Worm (Caenorhabditis elegans) whole organism, L1 larva: ENCODE results near the gene ntl-4.
A peak's percentile ranks its signal among the peaks of the same experiment; 100 is the strongest.

ENCODE experiments used
- C16A3.4 ChIP-seq: fragments of 150-350 bp; optimal IDR thresholded peaks from 2 replicates; lab custom pipeline; 2014; ENCODE audit warnings: missing biosample characterization, missing genetic modification characterization
- ama-1 ChIP-seq: fragments of 150-350 bp; optimal IDR thresholded peaks from 2 replicates; lab custom pipeline; 2014
- blmp-1 ChIP-seq: fragments of 150-350 bp; optimal IDR thresholded peaks from 2 replicates; lab custom pipeline; 2014; ENCODE audit warnings: missing biosample characterization, missing genetic modification characterization
- ceh-88 ChIP-seq: fragments of 200-800 bp; sonication (Bioruptor generic); IDR thresholded peaks from 2 replicates; pipeline ENCODE4 v1.3.6; 2022; ENCODE audit warnings: missing genetic modification characterization, missing compliant biosample characterization
- ceh-90 ChIP-seq: sonication (generic microtip); optimal IDR thresholded peaks from 2 replicates; lab custom pipeline; 2016; ENCODE audit warnings: missing genetic modification characterization, missing compliant biosample characterization
- dpl-1 ChIP-seq, 3 experiments: fragments of 150-350 bp in 2 of 3; sonication (generic microtip) in 1 of 3; optimal IDR thresholded peaks; 2 replicates each; lab custom pipeline; 2014 to 2017; ENCODE audit warnings: missing biosample characterization in 3 of 3, missing genetic modification characterization in 3 of 3, missing genetic modification reagents in 3 of 3
- dsc-1 ChIP-seq: sonication (generic microtip); optimal IDR thresholded peaks from 2 replicates; lab custom pipeline; 2016; ENCODE audit warnings: mild to moderate bottlenecking, missing genetic modification characterization, missing compliant biosample characterization
- efl-1 ChIP-seq, 4 experiments: fragments of 150-350 bp; optimal IDR thresholded peaks in 3 of 4; peaks in 1 of 4; 1 replicate in 1 of 4; 2 replicates in 3 of 4; lab custom pipeline; 2014; ENCODE audit warnings: missing biosample characterization in 2 of 4, missing genetic modification characterization in 2 of 4, missing genetic modification reagents in 2 of 4
- elt-2 ChIP-seq: sonication (generic microtip); optimal IDR thresholded peaks from 2 replicates; lab custom pipeline; 2016; ENCODE audit warnings: missing genetic modification characterization, mild to moderate bottlenecking, inconsistent platforms, missing compliant biosample characterization, missing genetic modification reagents
- fkh-4 ChIP-seq: sonication (generic microtip); optimal IDR thresholded peaks from 2 replicates; lab custom pipeline; 2016; ENCODE audit warnings: missing compliant biosample characterization, missing genetic modification characterization, borderline replicate concordance
- fos-1 ChIP-seq: fragments of 150-350 bp; optimal IDR thresholded peaks from 2 replicates; lab custom pipeline; 2014; ENCODE audit warnings: missing biosample characterization, missing genetic modification characterization
- isw-1 ChIP-seq: fragments of 200-800 bp; sonication (Bioruptor generic); IDR thresholded peaks from 2 replicates; pipeline ENCODE4 v1.3.6; 2022; ENCODE audit warnings: missing genetic modification characterization, missing compliant biosample characterization
- jun-1 ChIP-seq: fragments of 150-350 bp; optimal IDR thresholded peaks from 2 replicates; lab custom pipeline; 2014; ENCODE audit warnings: missing biosample characterization, missing genetic modification reagents, missing genetic modification characterization
- lin-13 ChIP-seq: fragments of 150-350 bp; optimal IDR thresholded peaks from 2 replicates; lab custom pipeline; 2014; ENCODE audit warnings: missing biosample characterization, missing genetic modification reagents, missing genetic modification characterization
- lin-14 ChIP-seq: fragments of 200-800 bp; sonication (Bioruptor generic); optimal IDR thresholded peaks from 2 replicates; lab custom pipeline; 2018; ENCODE audit warnings: mild to moderate bottlenecking, missing genetic modification characterization, moderate library complexity, missing compliant biosample characterization
- lin-15B ChIP-seq: fragments of 150-350 bp; sonication (generic microtip); optimal IDR thresholded peaks from 3 replicates; lab custom pipeline; 2014; ENCODE audit warnings: missing biosample characterization, missing genetic modification characterization
- lin-35 ChIP-seq, 2 experiments: fragments of 150-350 bp; optimal IDR thresholded peaks; 2 replicates each; lab custom pipeline; 2014; ENCODE audit warnings: missing biosample characterization in 2 of 2, missing genetic modification characterization in 2 of 2, missing genetic modification reagents in 2 of 2
- lsy-2 ChIP-seq, 2 experiments: fragments of 150-350 bp; optimal IDR thresholded peaks; 2 replicates each; lab custom pipeline; 2014; ENCODE audit warnings: missing biosample characterization in 2 of 2, missing genetic modification characterization in 2 of 2
- mab-9 ChIP-seq: fragments of 200-800 bp; sonication (Bioruptor generic); IDR thresholded peaks from 2 replicates; pipeline ENCODE4 v1.3.6; 2022; ENCODE audit warnings: missing genetic modification reagents, missing genetic modification characterization, missing compliant biosample characterization
- mdl-1 ChIP-seq, 2 experiments: fragments of 150-350 bp; optimal IDR thresholded peaks; 2 replicates each; lab custom pipeline; 2014 to 2017; ENCODE audit warnings: missing biosample characterization in 2 of 2, missing genetic modification characterization in 2 of 2, inconsistent platforms in 1 of 2
- mef-2 ChIP-seq: fragments of 150-350 bp; optimal IDR thresholded peaks from 2 replicates; lab custom pipeline; 2014; ENCODE audit warnings: missing biosample characterization, missing genetic modification characterization
- mep-1 ChIP-seq: fragments of 150-350 bp; optimal IDR thresholded peaks from 2 replicates; lab custom pipeline; 2014; ENCODE audit warnings: missing biosample characterization, missing genetic modification characterization
- nhr-12 ChIP-seq: sonication (generic microtip); optimal IDR thresholded peaks from 2 replicates; lab custom pipeline; 2017; ENCODE audit warnings: missing biosample characterization, missing genetic modification characterization
- nhr-19 ChIP-seq: fragments of 200-800 bp; sonication (Bioruptor generic); conservative IDR thresholded peaks from 2 replicates; pipeline ENCODE4 v1.3.6; 2022; ENCODE audit warnings: missing genetic modification characterization, missing compliant biosample characterization
- nhr-20 ChIP-seq: sonication (generic microtip); optimal IDR thresholded peaks from 2 replicates; lab custom pipeline; 2016; ENCODE audit warnings: mild to moderate bottlenecking, missing genetic modification characterization, missing compliant biosample characterization
- nhr-47 ChIP-seq: sonication (generic microtip); optimal IDR thresholded peaks from 2 replicates; lab custom pipeline; 2016; ENCODE audit warnings: mild to moderate bottlenecking, missing genetic modification characterization, moderate library complexity, missing compliant biosample characterization
- nhr-71 ChIP-seq: sonication (generic microtip); optimal IDR thresholded peaks from 2 replicates; lab custom pipeline; 2016; ENCODE audit warnings: mild to moderate bottlenecking, missing genetic modification characterization, moderate library complexity, missing compliant biosample characterization
- nhr-77 ChIP-seq: fragments of 150-350 bp; optimal IDR thresholded peaks from 2 replicates; lab custom pipeline; 2014; ENCODE audit warnings: missing biosample characterization, missing genetic modification characterization
- nhr-85 ChIP-seq: sonication (generic microtip); peaks from one replicate; lab custom pipeline; 2016; ENCODE audit warnings: missing genetic modification characterization, inconsistent platforms, missing compliant biosample characterization
- nhr-90 ChIP-seq: sonication (generic microtip); optimal IDR thresholded peaks from 2 replicates; lab custom pipeline; 2016; ENCODE audit warnings: mild to moderate bottlenecking, missing genetic modification characterization, missing compliant biosample characterization; ENCODE audit not compliant: poor library complexity
- pax-3 ChIP-seq: fragments of 200-800 bp; sonication (Bioruptor generic); optimal IDR thresholded peaks from 2 replicates; lab custom pipeline; 2018; ENCODE audit warnings: mild to moderate bottlenecking, missing genetic modification characterization, moderate library complexity, missing compliant biosample characterization
- rnt-1 ChIP-seq: sonication (generic microtip); optimal IDR thresholded peaks from 2 replicates; lab custom pipeline; 2016; ENCODE audit warnings: mild to moderate bottlenecking, missing genetic modification characterization, moderate library complexity, missing compliant biosample characterization
- skn-1 ChIP-seq: fragments of 150-350 bp; optimal IDR thresholded peaks from 2 replicates; lab custom pipeline; 2014; ENCODE audit warnings: missing biosample characterization, missing genetic modification characterization
- snu-23 ChIP-seq: sonication (generic microtip); optimal IDR thresholded peaks from 2 replicates; lab custom pipeline; 2016; ENCODE audit warnings: missing genetic modification characterization, missing compliant biosample characterization
- unc-130 ChIP-seq: fragments of 150-350 bp; optimal IDR thresholded peaks from 2 replicates; lab custom pipeline; 2017; ENCODE audit warnings: missing biosample characterization, missing genetic modification characterization, inconsistent platforms
- unc-98 ChIP-seq: fragments of 200-800 bp; sonication (Bioruptor generic); IDR thresholded peaks from 2 replicates; pipeline ENCODE4 v1.3.6; 2022; ENCODE audit warnings: missing genetic modification characterization, missing compliant biosample characterization
- vab-15 ChIP-seq: sonication (generic microtip); optimal IDR thresholded peaks from 2 replicates; lab custom pipeline; 2017; ENCODE audit warnings: missing genotype, mild to moderate bottlenecking, missing genetic modification characterization, missing compliant biosample characterization
- xbp-1 ChIP-seq: sonication (generic microtip); optimal IDR thresholded peaks from 2 replicates; lab custom pipeline; 2016; ENCODE audit warnings: missing genetic modification characterization, missing compliant biosample characterization
- zip-4 ChIP-seq: fragments of 200-800 bp; sonication (Bioruptor generic); optimal IDR thresholded peaks from 2 replicates; lab custom pipeline; 2018; ENCODE audit warnings: mild to moderate bottlenecking, missing genetic modification characterization, moderate library complexity, missing compliant biosample characterization
- ztf-11 ChIP-seq, 2 experiments: sonication (generic microtip); optimal IDR thresholded peaks; 2 replicates each; lab custom pipeline; 2016 to 2017; ENCODE audit warnings: missing genetic modification characterization in 2 of 2, missing biosample characterization in 1 of 2, missing compliant biosample characterization in 1 of 2

Gene ntl-4

DNA sequence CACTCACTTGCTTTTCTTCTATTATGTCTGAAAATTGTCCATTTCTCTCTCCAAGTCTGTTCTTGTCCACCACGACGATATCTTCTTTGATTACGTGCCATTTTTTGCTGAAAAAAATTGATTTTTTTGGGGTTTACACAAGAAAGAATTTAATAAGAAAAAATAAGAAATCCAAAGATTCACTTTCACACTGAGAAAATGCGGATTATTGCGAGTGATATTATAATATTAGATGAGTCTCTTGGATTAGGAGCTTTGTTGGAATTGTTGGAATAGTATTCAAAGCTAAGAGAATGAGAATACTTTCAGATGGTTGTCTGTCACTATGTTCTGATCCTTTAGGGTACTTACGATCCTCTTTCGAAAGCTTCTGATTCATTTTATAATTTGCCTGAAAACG is 28.5 kb downstream of the ntl-4 start, which contains the start of gene F20D12.7:
TSS of gene F20D12.7 (minus strand) at position 101 of the 400 bp plus-strand sequence.
- no peak for TF ChIP-seq ama-1 (lab: Kevin White, UChicago)
- TF ChIP-seq dsc-1 = peak; percentile 67

DNA sequence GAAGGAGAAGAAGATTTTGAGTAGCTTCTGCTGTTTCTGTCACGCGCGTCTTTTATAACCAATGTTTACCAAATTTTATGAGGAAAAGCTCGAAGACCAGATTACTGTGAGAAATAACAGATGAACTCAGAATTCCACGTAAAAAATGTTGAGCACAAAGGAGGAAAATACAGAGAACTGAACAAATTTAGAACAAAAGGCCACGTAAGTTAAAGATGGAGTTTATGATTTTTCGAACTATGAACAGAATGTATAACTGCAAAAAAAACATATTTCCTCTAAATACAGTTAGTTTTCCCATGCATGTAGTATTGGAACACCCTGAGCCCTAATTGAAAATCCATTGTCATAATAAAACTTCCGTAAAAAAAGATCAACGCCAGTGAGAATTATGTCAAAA is 30.5 kb downstream of the ntl-4 start, which contains the start of gene exc-9:
TSS of gene exc-9 (minus strand) at position 101 of the 400 bp plus-strand sequence.
- no peak for TF ChIP-seq snu-23 (GFP tag; lab: Kevin White, UChicago)
- no peak for TF ChIP-seq efl-1 (optimal IDR thresholded peaks at IDR 0.05; lab: Kevin White, UChicago)
- TF ChIP-seq efl-1 (GFP tag; optimal IDR thresholded peaks at IDR 0.05 in 1 of 2; lab: Kevin White, UChicago) = peak in 1 of 2 experiments; percentile 61
- no peak for TF ChIP-seq skn-1
- TF ChIP-seq, all 84 proteins: peak for 1

DNA sequence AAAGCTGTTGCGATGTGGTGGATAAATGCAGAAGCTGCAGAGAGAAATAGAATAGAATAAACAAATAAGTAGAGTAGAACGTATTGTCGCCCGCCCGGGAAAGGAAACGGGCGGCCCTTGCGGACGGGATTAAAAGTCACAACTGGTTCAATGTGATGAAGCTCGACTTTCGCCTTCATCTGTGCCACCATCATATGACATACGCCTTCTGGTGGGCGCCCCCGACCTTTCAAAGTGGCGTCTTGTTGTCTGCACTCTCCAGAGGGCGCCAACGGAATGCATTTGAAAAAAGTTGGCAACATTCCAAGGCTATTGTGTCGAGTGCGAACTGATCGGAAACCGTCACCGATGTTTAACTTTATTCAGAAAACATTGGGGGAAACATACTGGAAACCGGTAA is 32.9 kb downstream of the ntl-4 start:
- TF ChIP-seq mdl-1 (tag; optimal IDR thresholded peaks at IDR 0.05; lab: Kevin White, UChicago) (no peak), lin-14 (GFP tag; lab: Kevin White, UChicago) (peak; percentile 66), fkh-4 (no peak), blmp-1 (tag; lab: Kevin White, UChicago) (peak; percentile 75), efl-1 (optimal IDR thresholded peaks at IDR 0.05; lab: Kevin White, UChicago) (peak in 1 of 2 experiments; percentile 22), efl-1 (GFP tag; optimal IDR thresholded peaks at IDR 0.05 in 1 of 2; lab: Kevin White, UChicago) (peak; percentile 33 to 39), lin-35 (GFP tag; optimal IDR thresholded peaks at IDR 0.05; lab: Kevin White, UChicago) (peak in 1 of 2 experiments; percentile 40), ceh-90 (tag; lab: Kevin White, UChicago) (no peak), elt-2 (no peak), mep-1 (no peak), lsy-2 (tag; optimal IDR thresholded peaks at IDR 0.05; lab: Kevin White, UChicago) (peak in 1 of 2 experiments; percentile 27), jun-1 (tag; lab: Kevin White, UChicago) (no peak), nhr-85 (tag; lab: Kevin White, UChicago) (peak; percentile 9), nhr-71 (tag; lab: Kevin White, UChicago) (peak; percentile 13), nhr-12 (tag; lab: Kevin White, UChicago) (no peak), ama-1 (lab: Kevin White, UChicago) (no peak), nhr-20 (peak; percentile 16), dpl-1 (GFP tag; optimal IDR thresholded peaks at IDR 0.05; lab: Kevin White, UChicago) (peak; percentile 10 to 51 (median 23)), snu-23 (GFP tag; lab: Kevin White, UChicago) (peak; percentile 29)
- TF ChIP-seq, all 84 proteins: peak for 10

DNA sequence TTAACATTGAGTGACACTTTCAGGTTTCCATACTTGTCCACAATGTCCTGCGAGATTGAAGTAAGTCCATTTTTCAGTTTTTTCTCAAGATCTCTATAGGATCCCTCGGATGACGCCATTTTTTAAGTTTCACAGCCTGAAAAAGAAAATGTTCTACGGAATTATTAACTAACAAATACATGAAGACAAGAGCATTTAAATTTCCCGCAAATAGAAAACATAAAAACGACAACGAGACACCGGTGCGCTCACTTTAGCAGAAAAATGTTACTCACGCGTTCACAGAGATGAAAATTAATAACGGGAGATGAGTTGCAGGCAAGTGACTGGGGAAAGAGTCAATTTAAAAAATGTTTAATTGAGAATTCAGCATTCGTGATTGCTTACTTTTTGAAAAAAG is 36.1 kb downstream of the ntl-4 start, which contains the start of gene czw-1:
TSS of gene czw-1 (minus strand) at position 369 of the 400 bp plus-strand sequence.
- TF ChIP-seq dpl-1 (GFP tag; optimal IDR thresholded peaks at IDR 0.05; lab: Kevin White, UChicago) (peak in 2 of 3 experiments; percentile 36 to 49), lin-35 (GFP tag; optimal IDR thresholded peaks at IDR 0.05; lab: Kevin White, UChicago) (peak in 1 of 2 experiments; percentile 61), ama-1 (lab: Kevin White, UChicago) (no peak), mab-9 (GFP tag; lab: Robert Waterston, UW) (no peak), efl-1 (optimal IDR thresholded peaks at IDR 0.05; lab: Kevin White, UChicago) (no peak), efl-1 (GFP tag; optimal IDR thresholded peaks at IDR 0.05 in 1 of 2; lab: Kevin White, UChicago) (peak; percentile 52 to 97), mef-2 (tag; lab: Kevin White, UChicago) (no peak), ceh-88 (GFP tag; lab: Robert Waterston, UW) (no peak), zip-4 (no peak)
- TF ChIP-seq, all 84 proteins: peak for 3

DNA sequence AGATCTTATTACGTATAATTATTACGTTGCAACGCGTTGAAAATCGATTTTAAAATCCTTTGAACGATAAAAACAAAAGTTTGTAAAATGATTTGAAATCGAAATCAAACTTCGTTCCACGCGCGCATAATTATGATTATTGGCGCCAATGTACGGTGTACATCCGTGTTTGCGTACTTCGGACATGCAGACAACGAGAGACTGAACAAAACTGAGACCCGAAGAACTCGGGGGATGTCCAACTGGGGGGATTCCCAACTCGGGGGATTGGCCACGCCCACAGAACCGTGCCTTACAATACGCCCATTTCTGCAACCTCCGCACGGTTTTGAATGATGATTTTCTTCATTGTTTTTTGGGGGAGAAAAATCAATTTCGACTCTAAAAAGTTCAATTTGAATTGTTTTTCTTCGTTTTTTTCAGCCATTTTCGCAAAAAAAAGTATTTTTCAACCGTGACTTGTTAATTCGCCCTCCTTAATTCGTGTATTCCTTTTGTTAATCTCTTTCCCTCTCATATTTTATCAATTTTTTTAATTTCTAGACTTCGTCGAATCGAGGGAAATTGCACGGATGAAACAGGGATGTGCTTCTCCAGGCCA is 36.6 kb downstream of the ntl-4 start, which contains the start of gene F20D12.12:
TSS of gene F20D12.12 (plus strand) at position 542 of the 601 bp plus-strand sequence.
- TF ChIP-seq nhr-71 (tag; lab: Kevin White, UChicago) = peak; percentile 84
- TF ChIP-seq C16A3.4 (tag; lab: Kevin White, UChicago) = peak; percentile 69
- TF ChIP-seq nhr-19 (GFP tag; lab: Robert Waterston, UW) = peak; percentile 91
- peak; percentile 53 for TF ChIP-seq xbp-1 (tag; lab: Kevin White, UChicago)
- TF ChIP-seq mdl-1 (tag; optimal IDR thresholded peaks at IDR 0.05; lab: Kevin White, UChicago) = peak in 1 of 2 experiments; percentile 45
- peak; percentile 75 for TF ChIP-seq nhr-20
- peak; percentile 39 for TF ChIP-seq nhr-90 (tag; lab: Kevin White, UChicago)
- peak in 1 of 2 experiments; percentile 48 for TF ChIP-seq ztf-11 (tag; optimal IDR thresholded peaks at IDR 0.05; lab: Kevin White, UChicago)
- TF ChIP-seq nhr-85 (tag; lab: Kevin White, UChicago) = peak; percentile 68
- TF ChIP-seq fos-1 (tag; lab: Kevin White, UChicago) = peak; percentile 16
- TF ChIP-seq unc-130 = peak; percentile 57
- peak; percentile 69; the same call in 1 of the 2 replicates for TF ChIP-seq unc-98 (GFP tag; lab: Robert Waterston, UW)
- peak; percentile 76 for TF ChIP-seq lin-13 (GFP tag; lab: Kevin White, UChicago)
- TF ChIP-seq rnt-1 = peak; percentile 81
- peak; percentile 91 for TF ChIP-seq isw-1 (GFP tag; lab: Robert Waterston, UW)
- TF ChIP-seq nhr-77 (tag; lab: Kevin White, UChicago) = peak; percentile 39
- peak; percentile 73 for TF ChIP-seq mab-9 (GFP tag; lab: Robert Waterston, UW)
- peak; percentile 73 for TF ChIP-seq nhr-47 (tag; lab: Kevin White, UChicago)
- TF ChIP-seq skn-1 = peak; percentile 45
- peak; percentile 32 for TF ChIP-seq vab-15 (tag; lab: Kevin White, UChicago)
- peak; percentile 46 for TF ChIP-seq lin-15B
- TF ChIP-seq pax-3 (tag; lab: Kevin White, UChicago) = peak; percentile 54
- peak; percentile 47 to 80 for TF ChIP-seq lin-35 (GFP tag; optimal IDR thresholded peaks at IDR 0.05; lab: Kevin White, UChicago)
